Fruit fly (Drosophila melanogaster) whole organism, adult: ENCODE data around the gene Acp65Aa.

ENCODE experiments used
- CG7045 ChIP-seq: fragments of 200-800 bp; sonication (Bioruptor generic); optimal IDR thresholded peaks from 2 replicates; lab custom pipeline; 2017; ENCODE audit warnings: missing biosample characterization, mild to moderate bottlenecking, missing genetic modification characterization
- Hr96 ChIP-seq: fragments of 200-800 bp; sonication (Bioruptor generic); optimal IDR thresholded peaks from 2 replicates; lab custom pipeline; 2016; ENCODE audit warnings: missing biosample characterization, missing genetic modification characterization

- no peak for TF ChIP-seq Hr96 (GFP tag; lab: Kevin White, UChicago)
- no peak for TF ChIP-seq CG7045
Observed at dm6 chr3L:6162483-6163128, 10.1 kb upstream of the Acp65Aa start, which contains the start of gene Prdm13.
